Fruit fly (Drosophila melanogaster) Kc167 (cell line): ENCODE data around the gene pps.

Experiments used
- Sin3A ChIP-seq: fragments of >200 bp; optimal IDR thresholded peaks from 2 replicates; lab custom pipeline; 2018; ENCODE audit warnings: missing external identifiers
- psq ChIP-seq: fragments of >200 bp; optimal IDR thresholded peaks from 2 replicates; lab custom pipeline; 2017; ENCODE audit warnings: missing external identifiers
- ttk ChIP-seq: sonication (Bioruptor generic); optimal IDR thresholded peaks from 2 replicates; lab custom pipeline; 2017; ENCODE audit warnings: missing external identifiers

dm6 chr3R:12365887-12366286 is 47.7 kb upstream of the pps start:
- TF ChIP-seq ttk (lab: Kevin White, UChicago) = no peak
- no peak for TF ChIP-seq Sin3A (lab: Kevin White, UChicago)
- no peak for TF ChIP-seq psq (lab: Kevin White, UChicago)
